Fruit fly (Drosophila melanogaster) whole organism, embryonic: ENCODE measurements around the gene Slob.
A peak's percentile ranks its signal among the peaks of the same experiment; 100 is the strongest.

Experiments
- CG1792 ChIP-seq: fragments of 200-800 bp; sonication (Bioruptor generic); optimal IDR thresholded peaks from 2 replicates; lab custom pipeline; 2016; ENCODE audit warnings: missing biosample characterization, missing genetic modification characterization
- CG4328 ChIP-seq: fragments of 200-800 bp; sonication (Bioruptor generic); optimal IDR thresholded peaks from 3 replicates; lab custom pipeline; 2017; ENCODE audit warnings: missing biosample characterization, missing genetic modification reagents, missing genetic modification characterization
- CG9727 ChIP-seq: fragments of 200-800 bp; sonication (Bioruptor generic); optimal IDR thresholded peaks from 3 replicates; lab custom pipeline; 2017; ENCODE audit warnings: missing biosample characterization, mild to moderate bottlenecking, missing genetic modification characterization
- CG9817 ChIP-seq: fragments of 200-800 bp; sonication (Bioruptor generic); optimal IDR thresholded peaks from 2 replicates; lab custom pipeline; 2018; ENCODE audit warnings: missing biosample characterization, mild to moderate bottlenecking, missing genetic modification characterization, moderate library complexity
- fd102C ChIP-seq: fragments of 200-800 bp; sonication (Bioruptor generic); optimal IDR thresholded peaks from 2 replicates; lab custom pipeline; 2018; ENCODE audit warnings: missing biosample characterization, mild to moderate bottlenecking, missing genetic modification characterization, moderate library complexity
- tgo ChIP-seq: fragments of 200-800 bp; sonication (Bioruptor generic); IDR thresholded peaks from 3 replicates; pipeline ENCODE4 v1.3.6; 2022; ENCODE audit warnings: missing biosample characterization, missing genetic modification characterization

DNA sequence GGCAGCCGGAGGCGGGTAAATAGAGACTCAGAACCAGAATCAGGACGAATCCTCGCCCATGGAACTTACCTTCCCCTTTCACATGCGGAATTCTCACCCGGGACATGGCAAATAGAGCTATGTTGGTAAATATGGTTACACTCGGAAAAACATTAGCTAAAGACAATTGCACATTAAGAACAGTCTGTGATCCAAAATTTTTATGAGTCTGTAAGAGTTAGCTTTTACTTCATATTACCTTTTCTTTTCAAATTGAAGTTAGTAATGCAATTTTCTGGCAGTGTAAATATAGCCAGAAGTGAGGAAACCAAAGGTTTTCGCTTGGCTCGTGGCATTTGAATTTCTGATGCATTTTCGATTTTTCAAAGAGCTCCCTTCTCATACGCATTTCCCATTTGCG is 39.7 kb downstream of the Slob start:
- TF ChIP-seq CG9817 (tag; lab: Kevin White, UChicago) (no peak), tgo (no peak), CG1792 (no peak), CG4328 (GFP tag; lab: Kevin White, UChicago) (no peak), fd102C (GFP tag; lab: Kevin White, UChicago) (peak; percentile 44), CG9727 (GFP tag; lab: Kevin White, UChicago) (peak; percentile 67)
